Fruit fly (Drosophila melanogaster): ENCODE results near the gene CG45122.

CG45122 gene

DNA sequence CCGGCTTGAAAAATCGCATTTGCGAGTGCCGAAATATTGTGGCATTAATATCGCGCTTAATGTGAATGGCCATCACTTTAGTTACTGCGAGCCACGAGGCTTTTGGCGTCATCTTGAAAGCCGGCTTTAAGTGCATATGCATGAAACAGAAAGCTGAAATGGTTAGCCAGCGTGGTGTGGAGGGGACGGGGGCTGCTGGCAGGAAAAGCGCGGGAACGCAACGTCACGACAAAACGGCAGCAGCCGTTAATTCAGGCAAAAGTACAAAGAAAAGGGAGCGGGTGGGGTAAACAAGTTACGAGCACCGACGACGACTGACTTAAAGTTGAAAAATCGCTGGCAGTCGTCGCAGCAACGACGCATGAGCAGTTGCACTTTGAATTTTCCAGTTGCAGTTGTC is 28.6 kb upstream of the CG45122 start:
- TF ChIP-seq CG4496 (GFP tag; IDR thresholded peaks at IDR 0.05) (peak; percentile 10; the same call in 1 of the 3 replicates), CG12605 (GFP tag; IDR thresholded peaks at IDR 0.05) (no peak)

- peak; percentile 5 for TF ChIP-seq CG8159 (tag; optimal IDR thresholded peaks at IDR 0.05)
- peak; percentile 85 for TF ChIP-seq EcR (GFP tag; optimal IDR thresholded peaks at IDR 0.05)
- no peak for TF ChIP-seq Snoo (tag; optimal IDR thresholded peaks at IDR 0.05)
- no peak for TF ChIP-seq CG10348 (GFP tag; IDR thresholded peaks at IDR 0.05)
- no peak for TF ChIP-seq fd96Ca (GFP tag; IDR thresholded peaks at IDR 0.05)
- no peak for TF ChIP-seq CG17806 (tag; optimal IDR thresholded peaks at IDR 0.05)
- no peak for TF ChIP-seq Pif1A (GFP tag; optimal IDR thresholded peaks at IDR 0.05)
- TF ChIP-seq CG9948 (tag; optimal IDR thresholded peaks at IDR 0.05), result no peak
- TF ChIP-seq CG32121 (GFP tag; IDR thresholded peaks at IDR 0.05), result peak; percentile 38; the same call in 1 of the 2 replicates
- TF ChIP-seq CG12605 (GFP tag; IDR thresholded peaks at IDR 0.05), result peak; percentile 47; the same call in 1 of the 2 replicates
- TF ChIP-seq CG34367 (tag; optimal IDR thresholded peaks at IDR 0.05), result peak; percentile 1
- no peak for TF ChIP-seq D1 (tag; optimal IDR thresholded peaks at IDR 0.05)
- 0 out of 2 replicates have a peak, but pooled peaks have one; percentile 17 for TF ChIP-seq Ets98B (GFP tag; IDR thresholded peaks at IDR 0.05)
- TF ChIP-seq Pif1B (GFP tag; optimal IDR thresholded peaks at IDR 0.05), result no peak
- TF ChIP-seq CG15710 (tag; optimal IDR thresholded peaks at IDR 0.05), result no peak
- peak; percentile 67; the same call in 2 of the 3 replicates for TF ChIP-seq CG4496 (GFP tag; IDR thresholded peaks at IDR 0.05)
- peak; percentile 26 for TF ChIP-seq CG14655 (GFP tag; optimal IDR thresholded peaks at IDR 0.05)
- no peak for TF ChIP-seq rn (GFP tag; IDR thresholded peaks at IDR 0.05)
- peak; percentile 71 for TF ChIP-seq gl (tag; optimal IDR thresholded peaks at IDR 0.05)
- peak; percentile 94 for TF ChIP-seq CG13204 (GFP tag; optimal IDR thresholded peaks at IDR 0.05)
- TF ChIP-seq CG8301 (tag; optimal IDR thresholded peaks at IDR 0.05), result peak; percentile 2
These were observed 27.9 kb upstream of the CG45122 start for dm6 chr3R:13015811-13016766.

DNA sequence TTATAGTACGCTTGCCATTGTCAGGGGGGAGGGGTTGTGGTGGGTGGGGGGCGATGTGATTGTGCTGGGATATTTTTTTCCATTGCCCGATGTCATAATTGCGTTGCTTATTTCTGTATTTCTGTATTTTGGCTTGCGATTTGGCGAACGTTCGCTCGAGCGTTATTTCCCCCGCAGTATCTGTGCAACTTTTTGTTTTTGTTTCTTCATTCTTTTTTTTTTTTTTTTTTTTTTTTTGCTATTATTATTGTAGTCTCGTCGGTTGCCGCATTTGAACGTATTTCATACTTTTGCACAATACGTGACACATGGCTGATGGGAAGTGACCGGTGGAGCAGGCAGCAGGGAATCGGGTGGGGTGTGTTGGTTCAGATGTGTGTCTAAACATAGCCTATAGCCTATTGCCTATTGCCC is 26.3 kb upstream of the CG45122 start:
- TF ChIP-seq CG32121 (GFP tag; IDR thresholded peaks at IDR 0.05) (peak; percentile 50; the same call in 1 of the 2 replicates), CG15710 (tag; optimal IDR thresholded peaks at IDR 0.05) (no peak), CG8159 (tag; optimal IDR thresholded peaks at IDR 0.05) (no peak), CG8301 (tag; optimal IDR thresholded peaks at IDR 0.05) (no peak), Ets98B (GFP tag; IDR thresholded peaks at IDR 0.05) (peak; percentile 59; the same call in 1 of the 2 replicates), CG12605 (GFP tag; IDR thresholded peaks at IDR 0.05) (peak; percentile 78)

DNA sequence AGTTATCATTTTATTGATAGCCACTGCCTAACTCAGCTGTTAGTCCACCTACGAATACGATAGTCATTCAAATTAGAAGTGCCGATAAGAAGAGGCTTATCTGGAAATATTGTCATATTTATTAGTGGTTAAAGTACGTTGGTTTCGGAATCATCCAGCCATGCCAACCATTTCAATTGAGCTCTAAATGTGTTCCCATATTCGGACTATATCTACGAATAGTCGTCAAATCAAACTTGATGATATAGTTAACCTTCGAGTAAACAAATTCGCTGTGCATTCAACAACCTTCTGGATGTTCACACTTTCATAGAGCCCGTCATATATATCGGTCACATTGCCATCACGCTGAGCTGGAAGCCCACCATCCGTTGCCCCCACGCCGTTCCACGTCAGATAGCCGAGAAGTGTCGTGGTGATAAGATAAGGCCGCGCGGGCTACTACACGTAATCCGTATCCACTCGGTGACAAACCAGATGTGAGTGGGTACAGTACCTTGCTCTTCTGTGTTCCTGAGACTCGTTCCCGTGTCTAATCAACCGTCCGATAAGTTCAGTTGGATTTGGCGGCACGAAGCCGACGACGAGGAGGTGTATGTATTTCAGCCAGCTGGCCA is 25.6 kb upstream of the CG45122 start:
- TF ChIP-seq CG4496 (GFP tag; IDR thresholded peaks at IDR 0.05) (no peak), CG34367 (tag; optimal IDR thresholded peaks at IDR 0.05) (no peak), Pif1A (GFP tag; optimal IDR thresholded peaks at IDR 0.05) (no peak), Snoo (tag; optimal IDR thresholded peaks at IDR 0.05) (no peak), CG12605 (GFP tag; IDR thresholded peaks at IDR 0.05) (no peak), CG10348 (GFP tag; IDR thresholded peaks at IDR 0.05) (no peak), Ets98B (GFP tag; IDR thresholded peaks at IDR 0.05) (no peak), fd96Ca (GFP tag; IDR thresholded peaks at IDR 0.05) (no peak), rn (GFP tag; IDR thresholded peaks at IDR 0.05) (no peak), D1 (tag; optimal IDR thresholded peaks at IDR 0.05) (no peak), CG8301 (tag; optimal IDR thresholded peaks at IDR 0.05) (no peak), CG14655 (GFP tag; optimal IDR thresholded peaks at IDR 0.05) (no peak), gl (tag; optimal IDR thresholded peaks at IDR 0.05) (no peak), CG9948 (tag; optimal IDR thresholded peaks at IDR 0.05) (no peak), CG17806 (tag; optimal IDR thresholded peaks at IDR 0.05) (no peak), CG13204 (GFP tag; optimal IDR thresholded peaks at IDR 0.05) (peak; percentile 5), EcR (GFP tag; optimal IDR thresholded peaks at IDR 0.05) (peak; percentile 78)

DNA sequence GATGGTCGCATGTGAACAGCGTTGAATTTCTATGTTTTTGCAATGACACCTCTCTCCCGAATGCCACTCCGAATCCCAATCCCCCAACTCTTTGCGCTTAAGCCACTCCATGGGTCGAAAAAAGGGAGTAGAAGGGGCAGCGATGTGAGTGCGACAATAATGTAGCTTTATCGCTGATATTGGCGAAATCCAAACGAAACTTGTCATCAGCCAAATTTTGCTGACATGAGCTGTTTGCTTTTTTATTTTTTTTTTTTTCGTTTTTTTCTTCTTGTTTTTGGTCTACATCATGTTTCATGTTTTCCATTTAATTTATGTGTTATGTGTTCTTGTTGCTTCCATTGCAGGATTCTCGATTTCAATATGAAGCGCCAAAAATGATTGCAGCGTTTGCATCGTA is 25.0 kb upstream of the CG45122 start:
- TF ChIP-seq CG8159 (tag; optimal IDR thresholded peaks at IDR 0.05) (no peak), EcR (GFP tag; optimal IDR thresholded peaks at IDR 0.05) (no peak), CG14655 (GFP tag; optimal IDR thresholded peaks at IDR 0.05) (no peak), CG15710 (tag; optimal IDR thresholded peaks at IDR 0.05) (no peak), Ets98B (GFP tag; IDR thresholded peaks at IDR 0.05) (no peak), D1 (tag; optimal IDR thresholded peaks at IDR 0.05) (no peak), CG10348 (GFP tag; IDR thresholded peaks at IDR 0.05) (no peak)

Measured in whole organism, pupa.